Fruit fly (Drosophila melanogaster): Measurements from ENCODE around the gene CG17568.

CG17568 gene

dm6 chr2L:19193703-19194102, 12.2 kb upstream of the CG17568 start (continued):
- TF ChIP-seq CG6765 (GFP tag; optimal IDR thresholded peaks at IDR 0.05), result no peak
- no peak for TF ChIP-seq da (GFP tag; optimal IDR thresholded peaks at IDR 0.05)
- TF ChIP-seq CG7839 (tag; optimal IDR thresholded peaks at IDR 0.05), result peak; percentile 16
- no peak for TF ChIP-seq CG11456 (GFP tag; IDR thresholded peaks at IDR 0.05)
- TF ChIP-seq ssp (GFP tag; IDR thresholded peaks at IDR 0.05), result no peak
- TF ChIP-seq CG8478 (optimal IDR thresholded peaks at IDR 0.05), result no peak
- peak; percentile 0 for TF ChIP-seq lab (GFP tag; optimal IDR thresholded peaks at IDR 0.05)
- TF ChIP-seq pum (GFP tag; optimal IDR thresholded peaks at IDR 0.05), result no peak
- TF ChIP-seq dati (GFP tag; IDR thresholded peaks at IDR 0.05), result no peak
- no peak for TF ChIP-seq Bgb (GFP tag; IDR thresholded peaks at IDR 0.05; ENCODE audit: partially characterized antibody)
- TF ChIP-seq ham (GFP tag; IDR thresholded peaks at IDR 0.05), result no peak
- peak; percentile 15 for TF ChIP-seq phol (tag; optimal IDR thresholded peaks at IDR 0.05)
- no peak for TF ChIP-seq Tbp (GFP tag; optimal IDR thresholded peaks at IDR 0.05)
- no peak for TF ChIP-seq CG11247 (GFP tag; IDR thresholded peaks at IDR 0.05)
- TF ChIP-seq CG6272 (GFP tag; IDR thresholded peaks at IDR 0.05), result no peak
- TF ChIP-seq CG3847 (GFP tag; IDR thresholded peaks at IDR 0.05), result no peak
- no peak for TF ChIP-seq gfzf (GFP tag; optimal IDR thresholded peaks at IDR 0.05)
- TF ChIP-seq sc (optimal IDR thresholded peaks at IDR 0.05), result no peak
- TF ChIP-seq sc (GFP tag; optimal IDR thresholded peaks at IDR 0.05), result no peak
- no peak for TF ChIP-seq CG10267 (tag; optimal IDR thresholded peaks at IDR 0.05)
- TF ChIP-seq CoRest (tag; optimal IDR thresholded peaks at IDR 0.05), result no peak
- TF ChIP-seq CG3281 (GFP tag; optimal IDR thresholded peaks at IDR 0.05), result no peak
- no peak for TF ChIP-seq Sox100B (GFP tag; optimal IDR thresholded peaks at IDR 0.05)
- TF ChIP-seq CG1647 (GFP tag; optimal IDR thresholded peaks at IDR 0.05), result no peak
- TF ChIP-seq peb (GFP tag; IDR thresholded peaks at IDR 0.05), result no peak
- TF ChIP-seq klu (GFP tag; IDR thresholded peaks at IDR 0.05), result no peak
- TF ChIP-seq CG11723 (GFP tag; optimal IDR thresholded peaks at IDR 0.05), result no peak
- peak; percentile 0 for TF ChIP-seq az2 (GFP tag; optimal IDR thresholded peaks at IDR 0.05)
- no peak for TF ChIP-seq Vsx1 (GFP tag; optimal IDR thresholded peaks at IDR 0.05)
- TF ChIP-seq CG7987 (GFP tag; optimal IDR thresholded peaks at IDR 0.05), result no peak
- TF ChIP-seq fd64A (GFP tag; optimal IDR thresholded peaks at IDR 0.05), result no peak
- TF ChIP-seq PHDP (tag; optimal IDR thresholded peaks at IDR 0.05), result no peak
- no peak for TF ChIP-seq CG2116 (GFP tag; optimal IDR thresholded peaks at IDR 0.05)
- peak; percentile 13 for TF ChIP-seq CG4424 (GFP tag; optimal IDR thresholded peaks at IDR 0.05)
- TF ChIP-seq Atf6 (GFP tag; IDR thresholded peaks at IDR 0.05), result no peak
- no peak for TF ChIP-seq sima (GFP tag; optimal IDR thresholded peaks at IDR 0.05)
- no peak for TF ChIP-seq CG17328 (GFP tag; IDR thresholded peaks at IDR 0.05)
- TF ChIP-seq tx (GFP tag; optimal IDR thresholded peaks at IDR 0.05), result no peak
- no peak for TF ChIP-seq Gsc (GFP tag; IDR thresholded peaks at IDR 0.05)
- no peak for TF ChIP-seq CG6254 (GFP tag; optimal IDR thresholded peaks at IDR 0.05)
- TF ChIP-seq h (optimal IDR thresholded peaks at IDR 0.05), result no peak
- TF ChIP-seq CG17829 (tag; optimal IDR thresholded peaks at IDR 0.05), result no peak
- TF ChIP-seq NC2α (GFP tag; optimal IDR thresholded peaks at IDR 0.05), result no peak
- TF ChIP-seq Optix (GFP tag; IDR thresholded peaks at IDR 0.05), result no peak
- TF ChIP-seq Drgx (GFP tag; IDR thresholded peaks at IDR 0.05), result peak; percentile 88
- no peak for TF ChIP-seq Meics (GFP tag; optimal IDR thresholded peaks at IDR 0.05)
- TF ChIP-seq grn (GFP tag; optimal IDR thresholded peaks at IDR 0.05), result no peak
- TF ChIP-seq btn (GFP tag; optimal IDR thresholded peaks at IDR 0.05), result no peak
- TF ChIP-seq Dp (GFP tag; optimal IDR thresholded peaks at IDR 0.05), result no peak
- no peak for TF ChIP-seq Dfd (GFP tag; optimal IDR thresholded peaks at IDR 0.05)
- no peak for TF ChIP-seq exex (tag; optimal IDR thresholded peaks at IDR 0.05)
- TF ChIP-seq Rx (GFP tag; IDR thresholded peaks at IDR 0.05), result no peak
- TF ChIP-seq Hand (GFP tag; optimal IDR thresholded peaks at IDR 0.05), result no peak
- TF ChIP-seq kah (GFP tag; optimal IDR thresholded peaks at IDR 0.05), result no peak
